Fruit fly (Drosophila melanogaster) whole organism, embryonic: ENCODE results near the gene bark.
A peak's percentile ranks its signal among the peaks of the same experiment; 100 is the strongest.

ENCODE experiments used
- Adf1 ChIP-seq: fragments of 200-800 bp; sonication (Bioruptor generic); IDR thresholded peaks from 2 replicates; pipeline ENCODE4 v1.3.6; 2022; ENCODE audit warnings: missing biosample characterization, missing genetic modification characterization
- Blimp-1 ChIP-seq: fragments of 200-800 bp; sonication (Bioruptor generic); optimal IDR thresholded peaks from 3 replicates; lab custom pipeline; 2018; ENCODE audit warnings: missing biosample characterization, missing genetic modification characterization, mild to moderate bottlenecking, moderate library complexity, missing genetic modification reagents
- CG11247 ChIP-seq: fragments of 200-800 bp; sonication (Bioruptor generic); IDR thresholded peaks from 2 replicates; pipeline ENCODE4 v1.3.6; 2022; ENCODE audit warnings: missing biosample characterization, missing genetic modification characterization
- CG11456 ChIP-seq: fragments of 200-800 bp; sonication (Bioruptor generic); IDR thresholded peaks from 3 replicates; pipeline ENCODE4 v1.3.6; 2022; ENCODE audit warnings: missing biosample characterization, missing genetic modification characterization
- CG1233 ChIP-seq: fragments of 200-800 bp; sonication (Bioruptor generic); optimal IDR thresholded peaks from 4 replicates; lab custom pipeline; 2018; ENCODE audit warnings: missing biosample characterization, mild to moderate bottlenecking, missing genetic modification characterization
- CG12659 ChIP-seq: fragments of 200-800 bp; sonication (Bioruptor generic); optimal IDR thresholded peaks from 3 replicates; lab custom pipeline; 2017; ENCODE audit warnings: mild to moderate bottlenecking, missing biosample characterization, missing genetic modification reagents, missing genetic modification characterization
- CG13624 ChIP-seq: fragments of 200-800 bp; sonication (Bioruptor generic); optimal IDR thresholded peaks from 2 replicates; lab custom pipeline; 2016; ENCODE audit warnings: missing biosample characterization, missing genetic modification characterization
- CG13775 ChIP-seq: fragments of 200-800 bp; sonication (Bioruptor generic); optimal IDR thresholded peaks from 3 replicates; lab custom pipeline; 2017; ENCODE audit warnings: missing biosample characterization, mild to moderate bottlenecking, missing genetic modification characterization
- CG15269 ChIP-seq: fragments of 200-800 bp; sonication (Bioruptor generic); optimal IDR thresholded peaks from 2 replicates; lab custom pipeline; 2018; ENCODE audit warnings: missing biosample characterization, mild to moderate bottlenecking, missing genetic modification characterization, moderate library complexity
- CG1647 ChIP-seq: fragments of 200-800 bp; sonication (Bioruptor generic); optimal IDR thresholded peaks from 3 replicates; lab custom pipeline; 2016; ENCODE audit warnings: missing biosample characterization, missing genetic modification characterization
- CG17361 ChIP-seq: fragments of 200-800 bp; sonication (Bioruptor generic); IDR thresholded peaks from 3 replicates; pipeline ENCODE4 v1.3.6; 2022; ENCODE audit warnings: missing biosample characterization, missing genetic modification characterization
- CG2875 ChIP-seq: fragments of 200-800 bp; sonication (Bioruptor generic); optimal IDR thresholded peaks from 2 replicates; lab custom pipeline; 2017; ENCODE audit warnings: missing biosample characterization, mild to moderate bottlenecking, missing genetic modification characterization, missing genetic modification reagents
- CG30020 ChIP-seq: fragments of 200-800 bp; optimal IDR thresholded peaks from 2 replicates; lab custom pipeline; 2019; ENCODE audit warnings: missing biosample characterization, mild to moderate bottlenecking, missing genetic modification characterization, moderate library complexity
- CG33557 ChIP-seq: fragments of 200-800 bp; sonication (Bioruptor generic); optimal IDR thresholded peaks from 2 replicates; lab custom pipeline; 2019; ENCODE audit warnings: missing biosample characterization, mild to moderate bottlenecking, missing genetic modification characterization, moderate library complexity
- CG3407 ChIP-seq: fragments of 200-800 bp; sonication (Bioruptor generic); optimal IDR thresholded peaks from 2 replicates; lab custom pipeline; 2018; ENCODE audit warnings: missing biosample characterization, mild to moderate bottlenecking, missing genetic modification characterization
- CG42726 ChIP-seq: fragments of 200-800 bp; sonication (Bioruptor generic); IDR thresholded peaks from 2 replicates; pipeline ENCODE4 v1.3.6; 2022; ENCODE audit warnings: missing biosample characterization, missing genetic modification characterization; ENCODE audit not compliant: partially characterized antibody
- CG4617 ChIP-seq: fragments of 200-800 bp; sonication (Bioruptor generic); optimal IDR thresholded peaks from 3 replicates; lab custom pipeline; 2016; ENCODE audit warnings: missing biosample characterization, missing genetic modification characterization, borderline replicate concordance
- CG5180 ChIP-seq: fragments of 200-800 bp; sonication (Bioruptor generic); optimal IDR thresholded peaks from 3 replicates; lab custom pipeline; 2017; ENCODE audit warnings: missing biosample characterization, missing genetic modification characterization, mild to moderate bottlenecking, moderate library complexity, missing genetic modification reagents
- CG6654 ChIP-seq: fragments of 200-800 bp; sonication (Bioruptor generic); optimal IDR thresholded peaks from 2 replicates; lab custom pipeline; 2017; ENCODE audit warnings: missing biosample characterization, mild to moderate bottlenecking, missing genetic modification characterization
- CG7556 ChIP-seq: fragments of 200-800 bp; sonication (Bioruptor generic); optimal IDR thresholded peaks from 2 replicates; lab custom pipeline; 2017; ENCODE audit warnings: missing biosample characterization, mild to moderate bottlenecking, missing genetic modification characterization
- CG8388 ChIP-seq: fragments of 200-800 bp; sonication (Bioruptor generic); optimal IDR thresholded peaks from 2 replicates; lab custom pipeline; 2019; ENCODE audit warnings: missing biosample characterization, mild to moderate bottlenecking, missing genetic modification characterization, moderate library complexity
- Dbx ChIP-seq: fragments of 200-800 bp; sonication (Bioruptor generic); IDR thresholded peaks from 3 replicates; pipeline ENCODE4 v1.3.6; 2022; ENCODE audit warnings: missing biosample characterization, missing genetic modification characterization
- Gsc ChIP-seq: fragments of 200-800 bp; sonication (Bioruptor generic); IDR thresholded peaks from 2 replicates; pipeline ENCODE4 v1.3.6; 2022; ENCODE audit warnings: missing biosample characterization, missing genetic modification characterization
- Hr51 ChIP-seq, 2 experiments: fragments of 200-800 bp; sonication (Bioruptor generic); optimal IDR thresholded peaks; 2 replicates in 1 of 2; 3 replicates in 1 of 2; lab custom pipeline; 2016 to 2018; ENCODE audit warnings: missing biosample characterization in 2 of 2, missing genetic modification characterization in 2 of 2, mild to moderate bottlenecking in 1 of 2, moderate library complexity in 1 of 2
- Lpt ChIP-seq: fragments of >200 bp; optimal IDR thresholded peaks from 2 replicates; lab custom pipeline; 2018; ENCODE audit warnings: missing biosample characterization, missing genetic modification characterization
- Nf-YC ChIP-seq: fragments of 200-800 bp; optimal IDR thresholded peaks from 3 replicates; lab custom pipeline; 2019; ENCODE audit warnings: missing biosample characterization, mild to moderate bottlenecking, missing genetic modification characterization, moderate library complexity
- Rx ChIP-seq: fragments of 200-800 bp; sonication (Bioruptor generic); IDR thresholded peaks from 2 replicates; pipeline ENCODE4 v1.3.6; 2022; ENCODE audit warnings: missing biosample characterization, missing genetic modification characterization
- Scr ChIP-seq: fragments of 200-800 bp; sonication (Bioruptor generic); IDR thresholded peaks from 2 replicates; pipeline ENCODE4 v1.3.6; 2022; ENCODE audit warnings: missing biosample characterization, missing genetic modification characterization; ENCODE audit not compliant: partially characterized antibody
- Sry-δ ChIP-seq: fragments of 200-800 bp; sonication (Bioruptor generic); optimal IDR thresholded peaks from 2 replicates; lab custom pipeline; 2016; ENCODE audit warnings: missing biosample characterization, missing genetic modification characterization
- al ChIP-seq: fragments of 200-800 bp; sonication (Bioruptor generic); IDR thresholded peaks from 2 replicates; pipeline ENCODE4 v1.3.6; 2022; ENCODE audit warnings: missing biosample characterization, missing genetic modification characterization
- ash1 ChIP-seq: fragments of 200-800 bp; sonication (Bioruptor generic); optimal IDR thresholded peaks from 2 replicates; lab custom pipeline; 2018; ENCODE audit warnings: missing biosample characterization, mild to moderate bottlenecking, missing genetic modification characterization
- bigmax ChIP-seq: fragments of 200-800 bp; sonication (Bioruptor generic); optimal IDR thresholded peaks from 2 replicates; lab custom pipeline; 2018; ENCODE audit warnings: missing biosample characterization, mild to moderate bottlenecking, missing genetic modification characterization
- bsh ChIP-seq, 2 experiments: fragments of 200-800 bp; sonication (Bioruptor generic); optimal IDR thresholded peaks; 2 replicates each; lab custom pipeline; 2017 to 2018; ENCODE audit warnings: mild to moderate bottlenecking in 2 of 2, missing biosample characterization in 2 of 2, missing genetic modification characterization in 2 of 2, moderate library complexity in 1 of 2
- chif ChIP-seq, 2 experiments: fragments of 200-800 bp; sonication (Bioruptor generic); optimal IDR thresholded peaks; 3 replicates each; lab custom pipeline; 2016; ENCODE audit warnings: missing biosample characterization in 2 of 2, missing genetic modification characterization in 2 of 2
- chn ChIP-seq: fragments of 200-800 bp; sonication (Bioruptor generic); optimal IDR thresholded peaks from 2 replicates; lab custom pipeline; 2016; ENCODE audit warnings: missing biosample characterization, missing genetic modification characterization
- corto ChIP-seq: fragments of 200-800 bp; sonication (Bioruptor generic); optimal IDR thresholded peaks from 2 replicates; lab custom pipeline; 2016; ENCODE audit warnings: missing biosample characterization, mild to moderate bottlenecking, missing genetic modification characterization, moderate library complexity
- crc ChIP-seq: fragments of 200-800 bp; sonication (Bioruptor generic); optimal IDR thresholded peaks from 2 replicates; lab custom pipeline; 2016; ENCODE audit warnings: missing biosample characterization, missing genetic modification characterization
- disco-r ChIP-seq: fragments of 200-800 bp; sonication (Bioruptor generic); optimal IDR thresholded peaks from 2 replicates; lab custom pipeline; 2016; ENCODE audit warnings: missing biosample characterization, missing genetic modification characterization
- dm ChIP-seq: fragments of 200-800 bp; sonication (Bioruptor generic); optimal IDR thresholded peaks from 3 replicates; lab custom pipeline; 2016; ENCODE audit warnings: missing biosample characterization, missing genetic modification characterization
- en ChIP-seq: fragments of 200-800 bp; sonication (Bioruptor generic); optimal IDR thresholded peaks from 2 replicates; lab custom pipeline; 2016; ENCODE audit warnings: missing biosample characterization, missing genetic modification characterization
- fu2 ChIP-seq: fragments of 200-800 bp; sonication (Bioruptor generic); optimal IDR thresholded peaks from 2 replicates; lab custom pipeline; 2016; ENCODE audit warnings: missing biosample characterization, missing genetic modification characterization
- gem ChIP-seq: fragments of 200-800 bp; sonication (Bioruptor generic); optimal IDR thresholded peaks from 2 replicates; lab custom pipeline; 2019; ENCODE audit warnings: missing biosample characterization, mild to moderate bottlenecking, missing genetic modification characterization, moderate library complexity
- grn ChIP-seq: fragments of 200-800 bp; sonication (Bioruptor generic); optimal IDR thresholded peaks from 3 replicates; lab custom pipeline; 2017; ENCODE audit warnings: missing biosample characterization, missing genetic modification characterization
- jumu ChIP-seq: fragments of 200-800 bp; sonication (Bioruptor generic); optimal IDR thresholded peaks from 3 replicates; lab custom pipeline; 2016; ENCODE audit warnings: missing biosample characterization, missing genetic modification characterization
- pho ChIP-seq: fragments of 200-800 bp; sonication (Bioruptor generic); optimal IDR thresholded peaks from 2 replicates; lab custom pipeline; 2016; ENCODE audit warnings: missing biosample characterization, missing genetic modification characterization
- tll ChIP-seq, 2 experiments: fragments of 200-800 bp in 1 of 2; fragments of >200 bp in 1 of 2; sonication (Bioruptor generic) in 1 of 2; optimal IDR thresholded peaks; 2 replicates each; lab custom pipeline; 2017 to 2019; ENCODE audit warnings: missing biosample characterization in 2 of 2, missing genetic modification characterization in 2 of 2, mild to moderate bottlenecking in 1 of 2, moderate library complexity in 1 of 2
- twi ChIP-seq: fragments of 200-800 bp; optimal IDR thresholded peaks from 2 replicates; lab custom pipeline; 2019; ENCODE audit warnings: missing biosample characterization, mild to moderate bottlenecking, missing genetic modification characterization, moderate library complexity
- vfl ChIP-seq: fragments of 200-800 bp; sonication (Bioruptor generic); optimal IDR thresholded peaks from 2 replicates; lab custom pipeline; 2016; ENCODE audit warnings: missing biosample characterization, missing genetic modification characterization
- zf30C ChIP-seq: fragments of 200-800 bp; sonication (Bioruptor generic); optimal IDR thresholded peaks from 3 replicates; lab custom pipeline; 2018; ENCODE audit warnings: missing biosample characterization, mild to moderate bottlenecking, missing genetic modification characterization

Gene bark

DNA sequence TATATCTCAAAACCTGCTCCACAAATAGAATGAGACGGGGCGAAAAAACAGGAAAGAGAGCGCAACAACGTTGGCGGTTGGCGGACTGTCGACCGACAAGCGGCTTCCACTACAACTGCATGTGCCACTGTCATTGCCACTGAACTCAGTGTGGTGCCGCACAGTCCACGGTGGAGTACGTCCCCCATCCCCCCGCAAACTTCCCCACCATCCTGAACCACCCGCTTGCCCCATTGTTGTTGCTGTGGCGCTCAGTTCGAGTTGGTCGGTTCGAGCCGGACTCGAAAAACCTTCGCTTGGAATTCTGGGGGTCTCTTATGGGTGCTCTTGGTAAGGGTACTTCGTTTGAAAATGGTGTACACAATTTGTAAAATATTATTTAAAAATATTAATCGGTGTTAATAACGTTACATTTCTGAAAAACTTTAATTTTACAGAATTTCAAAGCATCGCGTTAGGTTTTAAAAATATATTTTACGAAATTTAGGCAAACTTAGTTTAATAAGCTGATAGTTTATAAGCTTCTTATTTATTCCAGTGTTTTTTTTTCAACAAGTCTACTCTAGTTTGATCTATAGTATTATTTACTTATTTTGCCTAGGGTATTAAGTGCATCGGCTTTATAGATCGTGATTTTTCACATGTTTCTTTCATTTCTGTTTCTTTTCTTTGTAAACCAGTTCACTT lies 13.9 kb upstream of the bark start (continued):
- TF ChIP-seq twi (tag; lab: Kevin White, UChicago) (no peak), CG15269 (peak; percentile 66), disco-r (no peak), crc (no peak), bsh (GFP tag; optimal IDR thresholded peaks at IDR 0.05; lab: Kevin White, UChicago) (peak in 1 of 2 experiments; percentile 10), jumu (GFP tag; lab: Kevin White, UChicago) (no peak), Rx (no peak), grn (GFP tag; lab: Kevin White, UChicago) (peak; percentile 30), CG5180 (GFP tag; lab: Kevin White, UChicago) (peak; percentile 76), CG33557 (GFP tag; lab: Kevin White, UChicago) (peak; percentile 53), gem (tag; lab: Kevin White, UChicago) (peak; percentile 88), Sry-δ (GFP tag; lab: Kevin White, UChicago) (no peak), vfl (GFP tag; lab: Kevin White, UChicago) (no peak), al (GFP tag; lab: Robert Waterston, UW) (peak; percentile 49; the same call in 1 of the 2 replicates), Adf1 (GFP tag; lab: Robert Waterston, UW) (no peak; the same call in 1 of the 2 replicates), CG11456 (GFP tag; lab: Robert Waterston, UW) (no peak), CG1233 (GFP tag; lab: Kevin White, UChicago) (peak; percentile 51), CG42726 (GFP tag; lab: Robert Waterston, UW) (peak; percentile 26; the same call in 1 of the 2 replicates), CG12659 (peak; percentile 55), CG6654 (GFP tag; lab: Kevin White, UChicago) (peak; percentile 9), CG17361 (GFP tag; lab: Robert Waterston, UW) (peak; percentile 85), Hr51 (GFP tag; optimal IDR thresholded peaks at IDR 0.05; lab: Kevin White, UChicago) (peak in 1 of 2 experiments; percentile 79), Scr (GFP tag; lab: Robert Waterston, UW) (no peak), en (GFP tag; lab: Kevin White, UChicago) (no peak), CG13775 (GFP tag; lab: Kevin White, UChicago) (peak; percentile 47), dm (GFP tag; lab: Kevin White, UChicago) (no peak), chif (GFP tag; optimal IDR thresholded peaks at IDR 0.05; lab: Kevin White, UChicago) (peak in 1 of 2 experiments; percentile 36), Gsc (no peak), CG2875 (GFP tag; lab: Kevin White, UChicago) (peak; percentile 25), corto (peak; percentile 6), CG7556 (GFP tag; lab: Kevin White, UChicago) (peak; percentile 87), CG1647 (GFP tag; lab: Kevin White, UChicago) (no peak), Nf-YC (tag; lab: Kevin White, UChicago) (peak; percentile 53), zf30C (GFP tag; lab: Kevin White, UChicago) (peak; percentile 12), bigmax (GFP tag; lab: Kevin White, UChicago) (no peak), CG3407 (GFP tag; lab: Kevin White, UChicago) (peak; percentile 40), pho (GFP tag; lab: Kevin White, UChicago) (no peak), CG13624 (GFP tag; lab: Kevin White, UChicago) (no peak), Dbx (GFP tag; lab: Robert Waterston, UW) (no peak), CG30020 (tag; lab: Kevin White, UChicago) (peak; percentile 7), Blimp-1 (GFP tag; lab: Kevin White, UChicago) (peak; percentile 66), ash1 (GFP tag; lab: Kevin White, UChicago) (no peak), chn (GFP tag; lab: Kevin White, UChicago) (no peak), tll (GFP tag; optimal IDR thresholded peaks at IDR 0.05; lab: Kevin White, UChicago) (no peak), fu2 (GFP tag; lab: Kevin White, UChicago) (no peak), CG11247 (no peak), CG8388 (GFP tag; lab: Kevin White, UChicago) (peak; percentile 54), Lpt (GFP tag; lab: Kevin White, UChicago) (no peak), CG4617 (no peak)
